Fruit fly (Drosophila melanogaster): Measurements from ENCODE around the gene Ttc19.

The Ttc19 gene

dm6 chr2L:19010037-19010436 lies 34.9 kb downstream of the Ttc19 start:
- TF ChIP-seq CG8301 (tag; optimal IDR thresholded peaks at IDR 0.05) (no peak), fd96Ca (GFP tag; IDR thresholded peaks at IDR 0.05) (no peak), Pif1A (GFP tag; optimal IDR thresholded peaks at IDR 0.05) (no peak), Pif1B (GFP tag; optimal IDR thresholded peaks at IDR 0.05) (no peak), CG34367 (tag; optimal IDR thresholded peaks at IDR 0.05) (no peak), EcR (GFP tag; optimal IDR thresholded peaks at IDR 0.05) (no peak), CG9948 (tag; optimal IDR thresholded peaks at IDR 0.05) (no peak), CG4496 (GFP tag; IDR thresholded peaks at IDR 0.05) (no peak), CG32121 (GFP tag; IDR thresholded peaks at IDR 0.05) (no peak), Snoo (tag; optimal IDR thresholded peaks at IDR 0.05) (no peak), CG13204 (GFP tag; optimal IDR thresholded peaks at IDR 0.05) (no peak), CG15710 (tag; optimal IDR thresholded peaks at IDR 0.05) (no peak), gl (tag; optimal IDR thresholded peaks at IDR 0.05) (no peak)

DNA sequence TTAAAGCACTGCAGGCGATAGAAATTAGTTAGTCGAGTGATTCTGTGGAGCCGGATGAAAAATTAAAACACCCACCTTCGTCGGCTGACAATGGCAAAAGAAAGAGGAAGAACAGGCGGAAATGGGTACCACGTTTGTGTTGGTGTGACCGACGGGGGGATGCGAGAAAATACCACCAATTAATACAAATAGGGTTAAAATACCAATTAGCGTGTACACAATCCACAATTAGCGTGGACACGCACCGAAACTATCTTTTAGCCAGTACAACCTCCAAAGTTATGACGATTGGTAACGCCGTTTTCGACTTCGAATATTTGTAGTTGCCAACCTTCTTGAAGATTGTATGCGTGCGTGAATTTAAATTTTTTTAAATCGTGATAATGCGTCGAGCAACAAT lies 35.8 kb downstream of the Ttc19 start, which contains the start of gene RpL30:
Gene RpL30 (minus strand): TSS at position 177 of the 400 bp plus-strand sequence.
- TF ChIP-seq fd96Ca (GFP tag; IDR thresholded peaks at IDR 0.05): no peak; the same call in 2 of the 3 replicates
- TF ChIP-seq Pif1B (GFP tag; optimal IDR thresholded peaks at IDR 0.05): peak; percentile 63
- peak; percentile 31 for TF ChIP-seq CG9948 (tag; optimal IDR thresholded peaks at IDR 0.05)
- peak; percentile 91 for TF ChIP-seq CG12605 (GFP tag; IDR thresholded peaks at IDR 0.05)
- TF ChIP-seq CG13204 (GFP tag; optimal IDR thresholded peaks at IDR 0.05): peak; percentile 79
- TF ChIP-seq CG32121 (GFP tag; IDR thresholded peaks at IDR 0.05): peak; percentile 60; the same call in 1 of the 2 replicates
- TF ChIP-seq Ets98B (GFP tag; IDR thresholded peaks at IDR 0.05): peak; percentile 78
- TF ChIP-seq rn (GFP tag; IDR thresholded peaks at IDR 0.05): peak; percentile 40; the same call in 1 of the 2 replicates
- peak; percentile 44 for TF ChIP-seq CG17806 (tag; optimal IDR thresholded peaks at IDR 0.05)
- TF ChIP-seq gl (tag; optimal IDR thresholded peaks at IDR 0.05): peak; percentile 76
- peak; percentile 71 for TF ChIP-seq Pif1A (GFP tag; optimal IDR thresholded peaks at IDR 0.05)
- TF ChIP-seq CG14655 (GFP tag; optimal IDR thresholded peaks at IDR 0.05): peak; percentile 51
- TF ChIP-seq D1 (tag; optimal IDR thresholded peaks at IDR 0.05): no peak
- peak; percentile 66 for TF ChIP-seq CG8159 (tag; optimal IDR thresholded peaks at IDR 0.05)
- no peak for TF ChIP-seq CG10348 (GFP tag; IDR thresholded peaks at IDR 0.05)
- peak; percentile 60 for TF ChIP-seq CG15710 (tag; optimal IDR thresholded peaks at IDR 0.05)
- TF ChIP-seq CG4496 (GFP tag; IDR thresholded peaks at IDR 0.05): peak; percentile 83
- peak; percentile 31 for TF ChIP-seq EcR (GFP tag; optimal IDR thresholded peaks at IDR 0.05)
- TF ChIP-seq CG34367 (tag; optimal IDR thresholded peaks at IDR 0.05): peak; percentile 79
- TF ChIP-seq Snoo (tag; optimal IDR thresholded peaks at IDR 0.05): peak; percentile 90
- TF ChIP-seq CG8301 (tag; optimal IDR thresholded peaks at IDR 0.05): peak; percentile 56

DNA sequence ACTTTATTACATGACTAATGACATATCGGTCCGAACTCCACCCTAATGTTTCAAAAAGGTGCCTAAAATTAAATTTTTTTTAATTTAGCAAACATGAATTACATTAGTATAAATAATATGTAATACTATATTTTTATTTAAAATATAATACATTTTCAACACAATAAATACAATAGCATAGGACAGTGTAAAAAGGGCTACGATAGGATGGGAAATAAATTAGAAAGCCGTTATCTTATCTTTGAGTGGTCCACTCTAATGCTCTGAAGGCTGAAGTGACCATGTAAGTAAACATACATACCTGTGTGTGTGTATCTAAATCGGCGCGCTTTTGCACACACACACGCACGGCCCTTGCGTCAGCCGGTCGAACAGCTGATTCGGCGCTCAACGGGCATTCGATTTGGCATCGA lies 42.0 kb downstream of the Ttc19 start, which contains the start of gene CG31793:
Gene CG31793 (plus strand): TSS at position 409 of the 413 bp plus-strand sequence.
- TF ChIP-seq CG17806 (tag; optimal IDR thresholded peaks at IDR 0.05): peak; percentile 64
- TF ChIP-seq Pif1A (GFP tag; optimal IDR thresholded peaks at IDR 0.05): no peak
- TF ChIP-seq rn (GFP tag; IDR thresholded peaks at IDR 0.05): 0 out of 2 replicates have a peak, but pooled peaks have one; percentile 25
- TF ChIP-seq CG9948 (tag; optimal IDR thresholded peaks at IDR 0.05): peak; percentile 43
- peak; percentile 9 for TF ChIP-seq Snoo (tag; optimal IDR thresholded peaks at IDR 0.05)
- peak; percentile 98 for TF ChIP-seq CG8159 (tag; optimal IDR thresholded peaks at IDR 0.05)
- TF ChIP-seq CG10348 (GFP tag; IDR thresholded peaks at IDR 0.05): no peak
- peak; percentile 60; the same call in 1 of the 2 replicates for TF ChIP-seq Ets98B (GFP tag; IDR thresholded peaks at IDR 0.05)
- TF ChIP-seq CG4496 (GFP tag; IDR thresholded peaks at IDR 0.05): peak; percentile 80
- TF ChIP-seq CG13204 (GFP tag; optimal IDR thresholded peaks at IDR 0.05): no peak
- TF ChIP-seq CG14655 (GFP tag; optimal IDR thresholded peaks at IDR 0.05): peak; percentile 67
- peak; percentile 32 for TF ChIP-seq CG34367 (tag; optimal IDR thresholded peaks at IDR 0.05)
- TF ChIP-seq D1 (tag; optimal IDR thresholded peaks at IDR 0.05): peak; percentile 84
- peak; percentile 71 for TF ChIP-seq Pif1B (GFP tag; optimal IDR thresholded peaks at IDR 0.05)
- TF ChIP-seq CG12605 (GFP tag; IDR thresholded peaks at IDR 0.05): no peak; the same call in 1 of the 2 replicates
- peak; percentile 61 for TF ChIP-seq CG8301 (tag; optimal IDR thresholded peaks at IDR 0.05)
- peak; percentile 63 for TF ChIP-seq CG32121 (GFP tag; IDR thresholded peaks at IDR 0.05)

- TF ChIP-seq CG32121 (GFP tag; IDR thresholded peaks at IDR 0.05): no peak
- no peak for TF ChIP-seq CG17806 (tag; optimal IDR thresholded peaks at IDR 0.05)
- TF ChIP-seq CG15710 (tag; optimal IDR thresholded peaks at IDR 0.05): no peak
- TF ChIP-seq CG14655 (GFP tag; optimal IDR thresholded peaks at IDR 0.05): no peak
- no peak for TF ChIP-seq CG12605 (GFP tag; IDR thresholded peaks at IDR 0.05)
- TF ChIP-seq CG8301 (tag; optimal IDR thresholded peaks at IDR 0.05): no peak
- TF ChIP-seq fd96Ca (GFP tag; IDR thresholded peaks at IDR 0.05): no peak
- TF ChIP-seq gl (tag; optimal IDR thresholded peaks at IDR 0.05): no peak
- TF ChIP-seq Ets98B (GFP tag; IDR thresholded peaks at IDR 0.05): no peak
- no peak for TF ChIP-seq CG34367 (tag; optimal IDR thresholded peaks at IDR 0.05)
- no peak for TF ChIP-seq CG4496 (GFP tag; IDR thresholded peaks at IDR 0.05)
- no peak for TF ChIP-seq CG9948 (tag; optimal IDR thresholded peaks at IDR 0.05)
- no peak for TF ChIP-seq EcR (GFP tag; optimal IDR thresholded peaks at IDR 0.05)
- no peak for TF ChIP-seq Pif1A (GFP tag; optimal IDR thresholded peaks at IDR 0.05)
- TF ChIP-seq CG10348 (GFP tag; IDR thresholded peaks at IDR 0.05): no peak
Measured at dm6 chr2L:19002468-19002867, 42.5 kb downstream of the Ttc19 start.

dm6 chr2L:18997148-18997547 lies 47.8 kb downstream of the Ttc19 start, which contains the start of gene CG31792:
Gene CG31792, plus strand, starts transcription at chr2L:18997448.
- no peak for TF ChIP-seq CG15710 (tag; optimal IDR thresholded peaks at IDR 0.05)
- no peak for TF ChIP-seq CG12605 (GFP tag; IDR thresholded peaks at IDR 0.05)
- no peak for TF ChIP-seq CG17806 (tag; optimal IDR thresholded peaks at IDR 0.05)
- no peak for TF ChIP-seq EcR (GFP tag; optimal IDR thresholded peaks at IDR 0.05)
- no peak for TF ChIP-seq CG14655 (GFP tag; optimal IDR thresholded peaks at IDR 0.05)
- no peak for TF ChIP-seq CG10348 (GFP tag; IDR thresholded peaks at IDR 0.05)
- TF ChIP-seq CG9948 (tag; optimal IDR thresholded peaks at IDR 0.05): no peak
- no peak for TF ChIP-seq CG32121 (GFP tag; IDR thresholded peaks at IDR 0.05)
- TF ChIP-seq Pif1B (GFP tag; optimal IDR thresholded peaks at IDR 0.05): no peak
- no peak for TF ChIP-seq rn (GFP tag; IDR thresholded peaks at IDR 0.05)
- TF ChIP-seq fd96Ca (GFP tag; IDR thresholded peaks at IDR 0.05): no peak
- no peak for TF ChIP-seq CG8301 (tag; optimal IDR thresholded peaks at IDR 0.05)
